Worm (Caenorhabditis elegans) whole organism, midembryonic: ENCODE results near the gene apl-1.

Experiments
- T22C8.4 ChIP-seq: fragments of 200-800 bp; sonication (Bioruptor generic); IDR thresholded peaks from 2 replicates; pipeline ENCODE4 v1.3.6; 2022; ENCODE audit warnings: missing genetic modification characterization, missing compliant biosample characterization
- cog-1 ChIP-seq: sonication (generic microtip); optimal IDR thresholded peaks from 2 replicates; lab custom pipeline; 2016; ENCODE audit warnings: missing genetic modification characterization, missing compliant biosample characterization
- flt-1 ChIP-seq: fragments of 200-800 bp; sonication (Bioruptor generic); IDR thresholded peaks from 2 replicates; pipeline ENCODE4 v1.3.6; 2022; ENCODE audit warnings: missing genetic modification characterization, missing compliant biosample characterization
- klf-2 ChIP-seq: fragments of 200-800 bp; sonication (Bioruptor generic); conservative IDR thresholded peaks from 2 replicates; pipeline ENCODE4 v1.3.6; 2022; ENCODE audit warnings: missing genetic modification reagents, missing genetic modification characterization, missing compliant biosample characterization
- med-1 ChIP-seq: sonication (generic microtip); optimal IDR thresholded peaks from 2 replicates; lab custom pipeline; 2017; ENCODE audit warnings: missing genetic modification characterization, mild to moderate bottlenecking, missing compliant biosample characterization, antibody characterized with exemption, missing genetic modification reagents; ENCODE audit not compliant: insufficient read depth
- ref-1 ChIP-seq: fragments of 200-800 bp; sonication (Bioruptor generic); conservative IDR thresholded peaks from 2 replicates; pipeline ENCODE4 v1.3.6; 2022; ENCODE audit warnings: missing genetic modification reagents, missing genetic modification characterization, missing compliant biosample characterization
- tab-1 ChIP-seq: fragments of 200-800 bp; sonication (Bioruptor generic); IDR thresholded peaks from 2 replicates; pipeline ENCODE4 v1.3.6; 2022; ENCODE audit warnings: missing genetic modification characterization, missing compliant biosample characterization
- ztf-23 ChIP-seq: fragments of 200-800 bp; sonication (Bioruptor generic); IDR thresholded peaks from 2 replicates; pipeline ENCODE4 v1.3.6; 2022; ENCODE audit warnings: missing genetic modification reagents, missing genetic modification characterization, missing compliant biosample characterization
- ztf-29 ChIP-seq: fragments of 200-800 bp; sonication (Bioruptor generic); IDR thresholded peaks from 2 replicates; pipeline ENCODE4 v1.3.6; 2022; ENCODE audit warnings: missing genetic modification reagents, missing genetic modification characterization, missing compliant biosample characterization

ce11 chrX:5071025-5071424 is 45.6 kb downstream of the apl-1 start:
- TF ChIP-seq cog-1 (tag; lab: Kevin White, UChicago) (peak; percentile 14), klf-2 (GFP tag; lab: Robert Waterston, UW) (no peak), T22C8.4 (GFP tag; lab: Robert Waterston, UW) (no peak), flt-1 (GFP tag; lab: Robert Waterston, UW) (no peak), ztf-29 (GFP tag; lab: Robert Waterston, UW) (no peak), med-1 (GFP tag; lab: Kevin White, UChicago) (no peak), tab-1 (GFP tag; lab: Robert Waterston, UW) (no peak), ztf-23 (no peak), ref-1 (GFP tag; lab: Robert Waterston, UW) (no peak)
